Fruit fly (Drosophila melanogaster) whole organism, embryonic: ENCODE measurements around the gene MICAL-like.

ENCODE experiments used
- Ada2b ChIP-seq: fragments of 200-800 bp; sonication (Bioruptor generic); IDR thresholded peaks from 2 replicates; pipeline ENCODE4 v1.3.6; 2022; ENCODE audit warnings: missing biosample characterization, missing genetic modification characterization
- BtbVII ChIP-seq: fragments of 200-800 bp; sonication (Bioruptor generic); optimal IDR thresholded peaks from 3 replicates; lab custom pipeline; 2017; ENCODE audit warnings: missing biosample characterization, mild to moderate bottlenecking, missing genetic modification characterization
- CG10565 ChIP-seq: fragments of 200-800 bp; sonication (Bioruptor generic); optimal IDR thresholded peaks from 3 replicates; lab custom pipeline; 2016; ENCODE audit warnings: missing biosample characterization, mild to moderate bottlenecking, missing genetic modification characterization
- CG11560 ChIP-seq: fragments of 200-800 bp; sonication (Bioruptor generic); IDR thresholded peaks from 3 replicates; pipeline ENCODE4 v1.3.6; 2022; ENCODE audit warnings: missing biosample characterization, missing genetic modification characterization
- CG15269 ChIP-seq: fragments of 200-800 bp; sonication (Bioruptor generic); optimal IDR thresholded peaks from 2 replicates; lab custom pipeline; 2018; ENCODE audit warnings: missing biosample characterization, mild to moderate bottlenecking, missing genetic modification characterization, moderate library complexity
- CG1603 ChIP-seq: fragments of 200-800 bp; sonication (Bioruptor generic); optimal IDR thresholded peaks from 2 replicates; lab custom pipeline; 2019; ENCODE audit warnings: missing biosample characterization, mild to moderate bottlenecking, missing genetic modification characterization, moderate library complexity
- CG16779 ChIP-seq: fragments of 200-800 bp; sonication (Bioruptor generic); IDR thresholded peaks from 2 replicates; pipeline ENCODE4 v1.3.6; 2022; ENCODE audit warnings: missing biosample characterization, missing genetic modification characterization
- CG16815 ChIP-seq: fragments of 200-800 bp; sonication (Bioruptor generic); optimal IDR thresholded peaks from 3 replicates; lab custom pipeline; 2017; ENCODE audit warnings: missing biosample characterization, mild to moderate bottlenecking, missing genetic modification characterization
- CG17912 ChIP-seq: fragments of 200-800 bp; sonication (Bioruptor generic); optimal IDR thresholded peaks from 2 replicates; lab custom pipeline; 2018; ENCODE audit warnings: missing biosample characterization, mild to moderate bottlenecking, missing genetic modification characterization
- CG2712 ChIP-seq: fragments of 200-800 bp; optimal IDR thresholded peaks from 3 replicates; lab custom pipeline; 2019; ENCODE audit warnings: missing biosample characterization, mild to moderate bottlenecking, missing genetic modification characterization, moderate library complexity
- CG31388 ChIP-seq: fragments of 200-800 bp; sonication (Bioruptor generic); optimal IDR thresholded peaks from 2 replicates; lab custom pipeline; 2016; ENCODE audit warnings: missing biosample characterization, missing genetic modification characterization
- CG31441 ChIP-seq: fragments of 200-800 bp; sonication (Bioruptor generic); IDR thresholded peaks from 2 replicates; pipeline ENCODE4 v1.3.6; 2022; ENCODE audit warnings: missing biosample characterization, missing genetic modification characterization
- CG33557 ChIP-seq: fragments of 200-800 bp; sonication (Bioruptor generic); optimal IDR thresholded peaks from 2 replicates; lab custom pipeline; 2019; ENCODE audit warnings: missing biosample characterization, mild to moderate bottlenecking, missing genetic modification characterization, moderate library complexity
- CG34224 ChIP-seq: fragments of 200-800 bp; sonication (Bioruptor generic); IDR thresholded peaks from 3 replicates; pipeline ENCODE4 v1.3.6; 2022; ENCODE audit warnings: missing biosample characterization, missing genetic modification characterization; ENCODE audit not compliant: partially characterized antibody
- CG7372 ChIP-seq: fragments of 200-800 bp; sonication (Bioruptor generic); IDR thresholded peaks from 2 replicates; pipeline ENCODE4 v1.3.6; 2022; ENCODE audit warnings: missing biosample characterization, missing genetic modification characterization
- CG7963 ChIP-seq: fragments of 200-800 bp; sonication (Bioruptor generic); IDR thresholded peaks from 3 replicates; pipeline ENCODE4 v1.3.6; 2022; ENCODE audit warnings: missing biosample characterization, missing genetic modification characterization; ENCODE audit not compliant: partially characterized antibody
- CG9817 ChIP-seq: fragments of 200-800 bp; sonication (Bioruptor generic); optimal IDR thresholded peaks from 2 replicates; lab custom pipeline; 2018; ENCODE audit warnings: missing biosample characterization, mild to moderate bottlenecking, missing genetic modification characterization, moderate library complexity
- CG9932 ChIP-seq: fragments of 200-800 bp; sonication (Bioruptor generic); IDR thresholded peaks from 2 replicates; pipeline ENCODE4 v1.3.6; 2022; ENCODE audit warnings: missing biosample characterization, missing genetic modification characterization
- Elba2 ChIP-seq: fragments of 200-800 bp; sonication (Bioruptor generic); optimal IDR thresholded peaks from 3 replicates; lab custom pipeline; 2016; ENCODE audit warnings: missing biosample characterization, missing genetic modification characterization
- Gug ChIP-seq: fragments of 200-800 bp; sonication (Bioruptor generic); IDR thresholded peaks from 4 replicates; pipeline ENCODE4 v1.3.6; 2022; ENCODE audit warnings: missing biosample characterization, missing genetic modification characterization
- HHEX ChIP-seq: fragments of 200-800 bp; sonication (Bioruptor generic); optimal IDR thresholded peaks from 3 replicates; lab custom pipeline; 2017; ENCODE audit warnings: missing biosample characterization, mild to moderate bottlenecking, missing genetic modification characterization, missing genetic modification reagents
- HmgZ ChIP-seq: fragments of 200-800 bp; sonication (Bioruptor generic); optimal IDR thresholded peaks from 2 replicates; lab custom pipeline; 2018; ENCODE audit warnings: missing biosample characterization, mild to moderate bottlenecking, missing genetic modification characterization
- Lpt ChIP-seq: fragments of >200 bp; optimal IDR thresholded peaks from 2 replicates; lab custom pipeline; 2018; ENCODE audit warnings: missing biosample characterization, missing genetic modification characterization
- Myb ChIP-seq: fragments of 200-800 bp; sonication (Bioruptor generic); optimal IDR thresholded peaks from 2 replicates; lab custom pipeline; 2016; ENCODE audit warnings: missing biosample characterization, missing genetic modification characterization
- NC2α ChIP-seq: fragments of 200-800 bp; sonication (Bioruptor generic); optimal IDR thresholded peaks from 2 replicates; lab custom pipeline; 2016; ENCODE audit warnings: missing biosample characterization, missing genetic modification characterization
- Optix ChIP-seq: fragments of 200-800 bp; sonication (Bioruptor generic); IDR thresholded peaks from 3 replicates; pipeline ENCODE4 v1.3.6; 2022; ENCODE audit warnings: missing biosample characterization, missing genetic modification characterization
- Rx ChIP-seq: fragments of 200-800 bp; sonication (Bioruptor generic); IDR thresholded peaks from 2 replicates; pipeline ENCODE4 v1.3.6; 2022; ENCODE audit warnings: missing biosample characterization, missing genetic modification characterization
- abd-A ChIP-seq: fragments of 200-800 bp; sonication (Bioruptor generic); optimal IDR thresholded peaks from 3 replicates; lab custom pipeline; 2019; ENCODE audit warnings: missing biosample characterization, mild to moderate bottlenecking, missing genetic modification characterization, moderate library complexity
- ac ChIP-seq: fragments of 200-800 bp; sonication (Bioruptor generic); optimal IDR thresholded peaks from 3 replicates; lab custom pipeline; 2017; ENCODE audit warnings: missing biosample characterization, mild to moderate bottlenecking, missing genetic modification characterization
- ato ChIP-seq: fragments of 200-800 bp; sonication (Bioruptor generic); IDR thresholded peaks from 2 replicates; pipeline ENCODE4 v1.3.6; 2022; ENCODE audit warnings: missing biosample characterization, missing genetic modification characterization; ENCODE audit not compliant: partially characterized antibody
- chinmo ChIP-seq: fragments of 200-800 bp; sonication (Bioruptor generic); IDR thresholded peaks from 4 replicates; pipeline ENCODE4 v1.3.6; 2022; ENCODE audit warnings: missing biosample characterization, missing genetic modification characterization; ENCODE audit not compliant: partially characterized antibody
- ci ChIP-seq: fragments of 200-800 bp; sonication (Bioruptor generic); IDR thresholded peaks from 3 replicates; pipeline ENCODE4 v1.3.6; 2022; ENCODE audit warnings: missing biosample characterization, missing genetic modification characterization
- crp ChIP-seq, 2 experiments: fragments of 200-800 bp; sonication (Bioruptor generic); optimal IDR thresholded peaks; 2 replicates in 1 of 2; 3 replicates in 1 of 2; lab custom pipeline; 2017; ENCODE audit warnings: missing biosample characterization in 2 of 2, missing genetic modification characterization in 2 of 2, mild to moderate bottlenecking in 1 of 2, moderate library complexity in 1 of 2
- dysf ChIP-seq: fragments of 200-800 bp; sonication (Bioruptor generic); IDR thresholded peaks from 3 replicates; pipeline ENCODE4 v1.3.6; 2022; ENCODE audit warnings: missing biosample characterization, missing genetic modification characterization
- fd96Cb ChIP-seq: fragments of 200-800 bp; sonication (Bioruptor generic); optimal IDR thresholded peaks from 2 replicates; lab custom pipeline; 2018; ENCODE audit warnings: missing biosample characterization, mild to moderate bottlenecking, missing genetic modification characterization, moderate library complexity
- fru ChIP-seq: fragments of >200 bp; optimal IDR thresholded peaks from 2 replicates; lab custom pipeline; 2017
- gem ChIP-seq: fragments of 200-800 bp; sonication (Bioruptor generic); optimal IDR thresholded peaks from 2 replicates; lab custom pipeline; 2019; ENCODE audit warnings: missing biosample characterization, mild to moderate bottlenecking, missing genetic modification characterization, moderate library complexity
- klu ChIP-seq: fragments of 200-800 bp; sonication (Bioruptor generic); IDR thresholded peaks from 2 replicates; pipeline ENCODE4 v1.3.6; 2022; ENCODE audit warnings: missing biosample characterization, missing genetic modification characterization
- lab ChIP-seq: fragments of 200-800 bp; sonication (Bioruptor generic); optimal IDR thresholded peaks from 3 replicates; lab custom pipeline; 2017; ENCODE audit warnings: missing biosample characterization, missing genetic modification characterization, mild to moderate bottlenecking, moderate library complexity, missing genetic modification reagents
- lmd ChIP-seq: fragments of 200-800 bp; sonication (Bioruptor generic); IDR thresholded peaks from 2 replicates; pipeline ENCODE4 v1.3.6; 2022; ENCODE audit warnings: missing biosample characterization, missing genetic modification characterization
- nau ChIP-seq: fragments of 200-800 bp; sonication (Bioruptor generic); optimal IDR thresholded peaks from 3 replicates; lab custom pipeline; 2017; ENCODE audit warnings: missing biosample characterization, mild to moderate bottlenecking, missing genetic modification characterization, missing genetic modification reagents
- nerfin-2 ChIP-seq: fragments of 200-800 bp; sonication (Bioruptor generic); IDR thresholded peaks from 2 replicates; pipeline ENCODE4 v1.3.6; 2022; ENCODE audit warnings: missing biosample characterization, missing genetic modification characterization; ENCODE audit not compliant: partially characterized antibody
- nmo ChIP-seq: fragments of 200-800 bp; sonication (Bioruptor generic); optimal IDR thresholded peaks from 2 replicates; lab custom pipeline; 2018; ENCODE audit warnings: missing biosample characterization, mild to moderate bottlenecking, missing genetic modification characterization, moderate library complexity
- pb ChIP-seq: fragments of 200-800 bp; sonication (Bioruptor generic); optimal IDR thresholded peaks from 3 replicates; lab custom pipeline; 2016; ENCODE audit warnings: missing biosample characterization, missing genetic modification characterization
- pzg ChIP-seq: fragments of 200-800 bp; sonication (Bioruptor generic); optimal IDR thresholded peaks from 3 replicates; lab custom pipeline; 2018; ENCODE audit warnings: missing biosample characterization, mild to moderate bottlenecking, missing genetic modification characterization, moderate library complexity
- row ChIP-seq: fragments of 200-800 bp; sonication (Bioruptor generic); IDR thresholded peaks from 3 replicates; pipeline ENCODE4 v1.3.6; 2022; ENCODE audit warnings: missing biosample characterization, missing genetic modification characterization
- tna ChIP-seq: fragments of 200-800 bp; sonication (Bioruptor generic); IDR thresholded peaks from 2 replicates; pipeline ENCODE4 v1.3.6; 2022; ENCODE audit warnings: missing biosample characterization, missing genetic modification characterization; ENCODE audit not compliant: partially characterized antibody
- unc-4 ChIP-seq: fragments of 200-800 bp; sonication (Bioruptor generic); IDR thresholded peaks from 2 replicates; pipeline ENCODE4 v1.3.6; 2022; ENCODE audit warnings: missing biosample characterization, missing genetic modification characterization; ENCODE audit not compliant: partially characterized antibody
- wek ChIP-seq: fragments of 200-800 bp; sonication (Bioruptor generic); optimal IDR thresholded peaks from 3 replicates; lab custom pipeline; 2018; ENCODE audit warnings: missing biosample characterization, mild to moderate bottlenecking, missing genetic modification characterization, moderate library complexity
- wor ChIP-seq: fragments of 200-800 bp; sonication (Bioruptor generic); IDR thresholded peaks from 2 replicates; pipeline ENCODE4 v1.3.6; 2022; ENCODE audit warnings: missing biosample characterization, missing genetic modification characterization

The MICAL-like gene

dm6 chr3L:13030055-13030634 is 15.0 kb upstream of the MICAL-like start (continued):
- TF ChIP-seq BtbVII (GFP tag; lab: Kevin White, UChicago), result no peak
- TF ChIP-seq CG16815 (GFP tag; lab: Kevin White, UChicago), result no peak
- TF ChIP-seq CG11560 (tag; lab: Robert Waterston, UW), result no peak
- no peak for TF ChIP-seq CG33557 (GFP tag; lab: Kevin White, UChicago)
- TF ChIP-seq Ada2b (GFP tag; lab: Robert Waterston, UW), result no peak
- TF ChIP-seq NC2α, result no peak
- TF ChIP-seq Gug (GFP tag; lab: Robert Waterston, UW), result no peak
- no peak for TF ChIP-seq unc-4 (GFP tag; lab: Robert Waterston, UW)
- no peak for TF ChIP-seq pb (GFP tag; lab: Kevin White, UChicago)
- TF ChIP-seq CG2712 (tag; lab: Kevin White, UChicago), result peak; percentile 41
- TF ChIP-seq HHEX, result peak; percentile 27
- TF ChIP-seq Elba2 (GFP tag; lab: Kevin White, UChicago), result no peak
- TF ChIP-seq lmd (GFP tag; lab: Robert Waterston, UW), result peak; percentile 31; the same call in 1 of the 2 replicates
- TF ChIP-seq CG17912 (GFP tag; lab: Kevin White, UChicago), result no peak
- TF ChIP-seq CG10565 (GFP tag; lab: Kevin White, UChicago), result no peak
- no peak for TF ChIP-seq nerfin-2
- TF ChIP-seq CG1603, result peak; percentile 37
- 0 out of 3 replicates have a peak, but pooled peaks have one; percentile 22 for TF ChIP-seq ci (GFP tag; lab: Robert Waterston, UW)
- TF ChIP-seq pzg, result no peak
- no peak for TF ChIP-seq wor (GFP tag; lab: Robert Waterston, UW)
- no peak for TF ChIP-seq CG16779 (GFP tag; lab: Robert Waterston, UW)
- TF ChIP-seq Optix, result no peak
- TF ChIP-seq klu (GFP tag; lab: Robert Waterston, UW), result no peak
- TF ChIP-seq gem (tag; lab: Kevin White, UChicago), result peak; percentile 53
- peak; percentile 15 for TF ChIP-seq nmo (GFP tag; lab: Kevin White, UChicago)
- TF ChIP-seq Myb (GFP tag; lab: Kevin White, UChicago), result no peak
- no peak for TF ChIP-seq lab (GFP tag; lab: Kevin White, UChicago)
- TF ChIP-seq CG7963 (GFP tag; lab: Robert Waterston, UW), result no peak
- TF ChIP-seq crp (GFP tag; optimal IDR thresholded peaks at IDR 0.05; lab: Kevin White, UChicago), result no peak
- no peak for TF ChIP-seq CG9932 (GFP tag; lab: Robert Waterston, UW)
- TF ChIP-seq CG31441 (GFP tag; lab: Robert Waterston, UW), result peak; percentile 48; the same call in 1 of the 2 replicates
- no peak for TF ChIP-seq fru
- TF ChIP-seq Rx (GFP tag; lab: Robert Waterston, UW), result no peak
- no peak for TF ChIP-seq CG7372 (GFP tag; lab: Robert Waterston, UW)
- TF ChIP-seq tna, result no peak
- peak; percentile 7 for TF ChIP-seq CG9817 (tag; lab: Kevin White, UChicago)
- TF ChIP-seq row (GFP tag; lab: Robert Waterston, UW), result peak; percentile 63
- no peak for TF ChIP-seq Lpt (GFP tag; lab: Kevin White, UChicago)
- no peak for TF ChIP-seq chinmo
- TF ChIP-seq wek (GFP tag; lab: Kevin White, UChicago), result no peak
- TF ChIP-seq ac, result no peak
- TF ChIP-seq CG15269 (tag; lab: Kevin White, UChicago), result peak; percentile 48
- TF ChIP-seq nau (GFP tag; lab: Kevin White, UChicago), result no peak
- no peak for TF ChIP-seq CG34224 (GFP tag; lab: Robert Waterston, UW)
- TF ChIP-seq HmgZ, result no peak
- no peak for TF ChIP-seq ato
- TF ChIP-seq abd-A (tag; lab: Kevin White, UChicago), result peak; percentile 37
- no peak for TF ChIP-seq CG31388 (GFP tag; lab: Kevin White, UChicago)
- TF ChIP-seq dysf (GFP tag; lab: Robert Waterston, UW), result peak; percentile 58; the same call in 1 of the 3 replicates
- TF ChIP-seq fd96Cb (tag; lab: Kevin White, UChicago), result peak; percentile 6
